Fruit fly (Drosophila melanogaster) whole organism, embryonic: ENCODE measurements around the gene CG10132.

Experiments
- Blimp-1 ChIP-seq: fragments of 200-800 bp; sonication (Bioruptor generic); optimal IDR thresholded peaks from 3 replicates; lab custom pipeline; 2018; ENCODE audit warnings: missing biosample characterization, missing genetic modification characterization, mild to moderate bottlenecking, moderate library complexity, missing genetic modification reagents
- CG10959 ChIP-seq: fragments of 200-800 bp; sonication (Bioruptor generic); IDR thresholded peaks from 2 replicates; pipeline ENCODE4 v1.3.6; 2022; ENCODE audit warnings: missing biosample characterization, missing genetic modification characterization
- CG11504 ChIP-seq: fragments of 200-800 bp; sonication (Bioruptor generic); optimal IDR thresholded peaks from 3 replicates; lab custom pipeline; 2019; ENCODE audit warnings: missing biosample characterization, mild to moderate bottlenecking, missing genetic modification characterization, moderate library complexity
- CG15514 ChIP-seq: fragments of 200-800 bp; sonication (Bioruptor generic); optimal IDR thresholded peaks from 3 replicates; lab custom pipeline; 2017; ENCODE audit warnings: missing biosample characterization, missing genetic modification characterization, mild to moderate bottlenecking, moderate library complexity, missing genetic modification reagents
- CG17802 ChIP-seq: fragments of 200-800 bp; sonication (Bioruptor generic); optimal IDR thresholded peaks from 2 replicates; lab custom pipeline; 2018; ENCODE audit warnings: missing biosample characterization, mild to moderate bottlenecking, missing genetic modification characterization, moderate library complexity
- CG18764 ChIP-seq: fragments of 200-800 bp; sonication (Bioruptor generic); optimal IDR thresholded peaks from 3 replicates; lab custom pipeline; 2016; ENCODE audit warnings: missing biosample characterization, missing genetic modification characterization
- CG3407 ChIP-seq: fragments of 200-800 bp; sonication (Bioruptor generic); optimal IDR thresholded peaks from 2 replicates; lab custom pipeline; 2018; ENCODE audit warnings: missing biosample characterization, mild to moderate bottlenecking, missing genetic modification characterization
- CG34422 ChIP-seq: fragments of 200-800 bp; sonication (Bioruptor generic); IDR thresholded peaks from 3 replicates; pipeline ENCODE4 v1.3.6; 2022; ENCODE audit warnings: missing biosample characterization, missing genetic modification characterization
- CG4360 ChIP-seq: fragments of 200-800 bp; sonication (Bioruptor generic); IDR thresholded peaks from 2 replicates; pipeline ENCODE4 v1.3.6; 2022; ENCODE audit warnings: missing biosample characterization, missing genetic modification characterization
- CG4404 ChIP-seq: fragments of 200-800 bp; sonication (Bioruptor generic); IDR thresholded peaks from 2 replicates; pipeline ENCODE4 v1.3.6; 2022; ENCODE audit warnings: missing biosample characterization, missing genetic modification characterization
- CG6689 ChIP-seq: fragments of 200-800 bp; sonication (Bioruptor generic); IDR thresholded peaks from 2 replicates; pipeline ENCODE4 v1.3.6; 2022; ENCODE audit warnings: missing biosample characterization, missing genetic modification characterization
- CG7786 ChIP-seq: fragments of 200-800 bp; sonication (Bioruptor generic); optimal IDR thresholded peaks from 2 replicates; lab custom pipeline; 2016; ENCODE audit warnings: missing biosample characterization, missing genetic modification characterization
- CG7839 ChIP-seq: fragments of 200-800 bp; sonication (Bioruptor generic); optimal IDR thresholded peaks from 3 replicates; lab custom pipeline; 2018; ENCODE audit warnings: missing biosample characterization, mild to moderate bottlenecking, missing genetic modification characterization, moderate library complexity
- Dad ChIP-seq: fragments of 200-800 bp; sonication (Bioruptor generic); optimal IDR thresholded peaks from 3 replicates; lab custom pipeline; 2016; ENCODE audit warnings: missing biosample characterization, missing genetic modification characterization
- Deaf1 ChIP-seq: fragments of 200-800 bp; optimal IDR thresholded peaks from 3 replicates; lab custom pipeline; 2019; ENCODE audit warnings: missing biosample characterization, mild to moderate bottlenecking, missing genetic modification characterization, moderate library complexity
- Dp ChIP-seq: fragments of 200-800 bp; sonication (Bioruptor generic); optimal IDR thresholded peaks from 2 replicates; lab custom pipeline; 2018; ENCODE audit warnings: missing biosample characterization, mild to moderate bottlenecking, missing genetic modification characterization, moderate library complexity
- HHEX ChIP-seq: fragments of 200-800 bp; sonication (Bioruptor generic); optimal IDR thresholded peaks from 3 replicates; lab custom pipeline; 2017; ENCODE audit warnings: missing biosample characterization, mild to moderate bottlenecking, missing genetic modification characterization, missing genetic modification reagents
- Max ChIP-seq: fragments of 200-800 bp; sonication (Bioruptor generic); optimal IDR thresholded peaks from 2 replicates; lab custom pipeline; 2016; ENCODE audit warnings: missing biosample characterization, mild to moderate bottlenecking, missing genetic modification characterization
- NC2β ChIP-seq: fragments of 200-800 bp; sonication (Bioruptor generic); optimal IDR thresholded peaks from 2 replicates; lab custom pipeline; 2016; ENCODE audit warnings: missing biosample characterization, missing genetic modification characterization
- PHDP ChIP-seq: fragments of 200-800 bp; sonication (Bioruptor generic); optimal IDR thresholded peaks from 3 replicates; lab custom pipeline; 2018; ENCODE audit warnings: missing biosample characterization, mild to moderate bottlenecking, missing genetic modification characterization, moderate library complexity
- Poxn ChIP-seq: fragments of 200-800 bp; sonication (Bioruptor generic); IDR thresholded peaks from 2 replicates; pipeline ENCODE4 v1.3.6; 2022; ENCODE audit warnings: missing biosample characterization, missing genetic modification characterization
- Sry-δ ChIP-seq: fragments of 200-800 bp; sonication (Bioruptor generic); optimal IDR thresholded peaks from 2 replicates; lab custom pipeline; 2016; ENCODE audit warnings: missing biosample characterization, missing genetic modification characterization
- Trl ChIP-seq, 3 experiments: fragments of >200 bp in 2 of 3; fragments of 200-800 bp in 1 of 3; sonication (Bioruptor generic) in 1 of 3; optimal IDR thresholded peaks; 2 replicates in 1 of 3; 3 replicates in 2 of 3; lab custom pipeline; 2016 to 2017; ENCODE audit warnings: missing biosample characterization in 1 of 3, missing genetic modification characterization in 1 of 3
- Vsx1 ChIP-seq: fragments of 200-800 bp; sonication (Bioruptor generic); optimal IDR thresholded peaks from 2 replicates; lab custom pipeline; 2017; ENCODE audit warnings: missing biosample characterization, mild to moderate bottlenecking, missing genetic modification characterization, missing genetic modification reagents
- Xrp1 ChIP-seq: fragments of 200-800 bp; sonication (Bioruptor generic); IDR thresholded peaks from 2 replicates; pipeline ENCODE4 v1.3.6; 2022; ENCODE audit warnings: missing biosample characterization, missing genetic modification characterization
- abd-A ChIP-seq: fragments of 200-800 bp; sonication (Bioruptor generic); optimal IDR thresholded peaks from 3 replicates; lab custom pipeline; 2019; ENCODE audit warnings: missing biosample characterization, mild to moderate bottlenecking, missing genetic modification characterization, moderate library complexity
- cg ChIP-seq: fragments of 200-800 bp; sonication (Bioruptor generic); optimal IDR thresholded peaks from 3 replicates; lab custom pipeline; 2019; ENCODE audit warnings: missing biosample characterization, mild to moderate bottlenecking, missing genetic modification characterization, moderate library complexity
- chm ChIP-seq: fragments of 200-800 bp; sonication (Bioruptor generic); IDR thresholded peaks from 2 replicates; pipeline ENCODE4 v1.3.6; 2022; ENCODE audit warnings: missing biosample characterization, missing genetic modification characterization
- dan ChIP-seq: fragments of 200-800 bp; sonication (Bioruptor generic); IDR thresholded peaks from 2 replicates; pipeline ENCODE4 v1.3.6; 2022; ENCODE audit warnings: missing biosample characterization, missing genetic modification characterization
- danr ChIP-seq: fragments of 200-800 bp; sonication (Bioruptor generic); IDR thresholded peaks from 2 replicates; pipeline ENCODE4 v1.3.6; 2022; ENCODE audit warnings: missing biosample characterization, missing genetic modification characterization
- gcm ChIP-seq: fragments of 200-800 bp; sonication (Bioruptor generic); optimal IDR thresholded peaks from 2 replicates; lab custom pipeline; 2019; ENCODE audit warnings: missing biosample characterization, mild to moderate bottlenecking, missing genetic modification characterization, moderate library complexity
- her ChIP-seq: fragments of 200-800 bp; sonication (Bioruptor generic); optimal IDR thresholded peaks from 2 replicates; lab custom pipeline; 2016; ENCODE audit warnings: missing biosample characterization, missing genetic modification characterization
- inv ChIP-seq: fragments of 200-800 bp; sonication (Bioruptor generic); IDR thresholded peaks from 2 replicates; pipeline ENCODE4 v1.3.6; 2022; ENCODE audit warnings: missing biosample characterization, missing genetic modification characterization; ENCODE audit not compliant: partially characterized antibody
- onecut ChIP-seq: fragments of 200-800 bp; sonication (Bioruptor generic); IDR thresholded peaks from 2 replicates; pipeline ENCODE4 v1.3.6; 2022; ENCODE audit warnings: missing biosample characterization, missing genetic modification characterization
- pzg ChIP-seq: fragments of 200-800 bp; sonication (Bioruptor generic); optimal IDR thresholded peaks from 3 replicates; lab custom pipeline; 2018; ENCODE audit warnings: missing biosample characterization, mild to moderate bottlenecking, missing genetic modification characterization, moderate library complexity
- repo ChIP-seq: fragments of 200-800 bp; sonication (Bioruptor generic); optimal IDR thresholded peaks from 2 replicates; lab custom pipeline; 2016; ENCODE audit warnings: missing biosample characterization, missing genetic modification characterization
- scrt ChIP-seq: fragments of 200-800 bp; sonication (Bioruptor generic); optimal IDR thresholded peaks from 2 replicates; lab custom pipeline; 2018; ENCODE audit warnings: missing biosample characterization, mild to moderate bottlenecking, missing genetic modification characterization, moderate library complexity
- slbo ChIP-seq: fragments of 200-800 bp; sonication (Bioruptor generic); IDR thresholded peaks from 2 replicates; pipeline ENCODE4 v1.3.6; 2022; ENCODE audit warnings: missing biosample characterization, missing genetic modification characterization
- tna ChIP-seq: fragments of 200-800 bp; sonication (Bioruptor generic); IDR thresholded peaks from 2 replicates; pipeline ENCODE4 v1.3.6; 2022; ENCODE audit warnings: missing biosample characterization, missing genetic modification characterization; ENCODE audit not compliant: partially characterized antibody
- z ChIP-seq: fragments of 200-800 bp; sonication (Bioruptor generic); IDR thresholded peaks from 3 replicates; pipeline ENCODE4 v1.3.6; 2022; ENCODE audit warnings: missing biosample characterization, missing genetic modification characterization
- zen2 ChIP-seq: fragments of 200-800 bp; sonication (Bioruptor generic); IDR thresholded peaks from 3 replicates; pipeline ENCODE4 v1.3.6; 2022; ENCODE audit warnings: missing biosample characterization, missing genetic modification characterization; ENCODE audit not compliant: partially characterized antibody

The CG10132 gene

DNA sequence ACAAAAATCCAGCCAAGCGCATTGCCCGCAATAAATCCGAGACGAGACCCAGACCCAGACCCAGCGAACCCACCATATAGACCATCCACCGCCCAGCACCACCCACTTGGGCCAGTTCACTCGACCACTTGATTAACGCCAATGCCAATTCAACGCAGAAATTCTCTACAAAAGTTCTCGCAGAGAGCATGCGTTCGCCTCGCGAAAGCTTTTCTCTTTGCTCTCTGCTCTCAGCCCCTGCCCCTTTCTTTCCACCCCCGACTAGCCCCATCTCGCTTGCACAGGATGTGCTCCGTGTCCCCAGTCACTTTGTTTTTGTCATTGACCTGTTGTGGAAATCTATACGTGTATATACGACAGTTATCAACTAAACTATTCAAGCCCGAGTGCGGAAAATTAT, 987 bp downstream of the CG10132 start (continued):
- TF ChIP-seq NC2β (GFP tag; lab: Kevin White, UChicago), result no peak
- TF ChIP-seq CG3407 (GFP tag; lab: Kevin White, UChicago), result no peak
- peak; percentile 80 for TF ChIP-seq scrt (GFP tag; lab: Kevin White, UChicago)
- no peak for TF ChIP-seq PHDP (tag; lab: Kevin White, UChicago)
- no peak for TF ChIP-seq CG4360
- no peak for TF ChIP-seq Dp (GFP tag; lab: Kevin White, UChicago)
- TF ChIP-seq Blimp-1 (GFP tag; lab: Kevin White, UChicago), result no peak
- TF ChIP-seq repo (GFP tag; lab: Kevin White, UChicago), result no peak
- TF ChIP-seq HHEX, result no peak
- no peak for TF ChIP-seq inv (GFP tag; lab: Robert Waterston, UW)
- no peak for TF ChIP-seq CG15514 (GFP tag; lab: Kevin White, UChicago)
- TF ChIP-seq Dad (GFP tag; lab: Kevin White, UChicago), result no peak
- no peak for TF ChIP-seq Vsx1 (GFP tag; lab: Kevin White, UChicago)
- TF ChIP-seq onecut (GFP tag; lab: Robert Waterston, UW), result peak; percentile 19; the same call in 1 of the 2 replicates
- no peak for TF ChIP-seq Sry-δ (GFP tag; lab: Kevin White, UChicago)
- no peak for TF ChIP-seq dan (GFP tag; lab: Robert Waterston, UW)
- no peak for TF ChIP-seq her (GFP tag; lab: Kevin White, UChicago)
- no peak for TF ChIP-seq CG11504 (tag; lab: Kevin White, UChicago)
- no peak for TF ChIP-seq zen2 (GFP tag; lab: Robert Waterston, UW)
- TF ChIP-seq pzg, result peak; percentile 12
- TF ChIP-seq CG34422 (GFP tag; lab: Robert Waterston, UW), result 0 out of 3 replicates have a peak, but pooled peaks have one; percentile 18
- TF ChIP-seq Poxn, result no peak
- no peak for TF ChIP-seq gcm (GFP tag; lab: Kevin White, UChicago)
- no peak for TF ChIP-seq CG18764 (GFP tag; lab: Kevin White, UChicago)
- no peak for TF ChIP-seq CG7839
- TF ChIP-seq Trl (optimal IDR thresholded peaks at IDR 0.05; lab: Kevin White, UChicago), result peak; percentile 56 to 80
- TF ChIP-seq Trl (GFP tag; optimal IDR thresholded peaks at IDR 0.05; lab: Kevin White, UChicago), result no peak
- TF ChIP-seq CG10959 (GFP tag; lab: Robert Waterston, UW), result no peak
- 0 out of 2 replicates have a peak, but pooled peaks have one; percentile 39 for TF ChIP-seq chm (GFP tag; lab: Robert Waterston, UW)
- TF ChIP-seq danr (GFP tag; lab: Robert Waterston, UW), result no peak
- no peak for TF ChIP-seq cg (GFP tag; lab: Kevin White, UChicago)
- TF ChIP-seq z (GFP tag; lab: Robert Waterston, UW), result no peak
- no peak for TF ChIP-seq CG7786 (GFP tag; lab: Kevin White, UChicago)
- TF ChIP-seq CG6689 (GFP tag; lab: Robert Waterston, UW), result no peak
- 0 out of 2 replicates have a peak, but pooled peaks have one; percentile 15 for TF ChIP-seq CG4404 (GFP tag; lab: Robert Waterston, UW)
- TF ChIP-seq CG17802 (tag; lab: Kevin White, UChicago), result no peak
- TF ChIP-seq Max, result no peak
- TF ChIP-seq abd-A (tag; lab: Kevin White, UChicago), result peak; percentile 46
- TF ChIP-seq slbo (GFP tag; lab: Robert Waterston, UW), result no peak
- no peak for TF ChIP-seq tna
- no peak for TF ChIP-seq Xrp1
- TF ChIP-seq Deaf1 (tag; lab: Kevin White, UChicago), result peak; percentile 22
